Worm (Caenorhabditis elegans) whole organism, midembryonic: ENCODE results near the gene F11E6.4.

Source experiments
- T22C8.4 ChIP-seq: fragments of 200-800 bp; sonication (Bioruptor generic); IDR thresholded peaks from 2 replicates; pipeline ENCODE4 v1.3.6; 2022; ENCODE audit warnings: missing genetic modification characterization, missing compliant biosample characterization
- cog-1 ChIP-seq: sonication (generic microtip); optimal IDR thresholded peaks from 2 replicates; lab custom pipeline; 2016; ENCODE audit warnings: missing genetic modification characterization, missing compliant biosample characterization
- flt-1 ChIP-seq: fragments of 200-800 bp; sonication (Bioruptor generic); IDR thresholded peaks from 2 replicates; pipeline ENCODE4 v1.3.6; 2022; ENCODE audit warnings: missing genetic modification characterization, missing compliant biosample characterization
- med-1 ChIP-seq: sonication (generic microtip); optimal IDR thresholded peaks from 2 replicates; lab custom pipeline; 2017; ENCODE audit warnings: missing genetic modification characterization, mild to moderate bottlenecking, missing compliant biosample characterization, antibody characterized with exemption, missing genetic modification reagents; ENCODE audit not compliant: insufficient read depth

- TF ChIP-seq med-1 (no peak), cog-1 (tag; lab: Kevin White, UChicago) (no peak), flt-1 (GFP tag; lab: Robert Waterston, UW) (no peak), T22C8.4 (GFP tag; lab: Robert Waterston, UW) (no peak)
Observed at ce11 chrIV:17448319-17448718, 21.8 kb downstream of the F11E6.4 start.
